Worm (Caenorhabditis elegans) whole organism, L1 larva: Measurements from ENCODE around the gene htp-1.

Experiments
- ceh-8 ChIP-seq: fragments of 200-800 bp; sonication (Bioruptor generic); optimal IDR thresholded peaks from 2 replicates; lab custom pipeline; 2018; ENCODE audit warnings: mild to moderate bottlenecking, missing genetic modification characterization, moderate library complexity, missing compliant biosample characterization
- efl-3 ChIP-seq: fragments of 200-800 bp; sonication (Bioruptor generic); optimal IDR thresholded peaks from 2 replicates; lab custom pipeline; 2018; ENCODE audit warnings: mild to moderate bottlenecking, missing genetic modification characterization, missing compliant biosample characterization
- egl-13 ChIP-seq: sonication (generic microtip); optimal IDR thresholded peaks from 2 replicates; lab custom pipeline; 2016; ENCODE audit warnings: missing genotype, missing genetic modification reagents, missing genetic modification characterization, missing compliant biosample characterization
- grh-1 ChIP-seq: fragments of 200-800 bp; sonication (Bioruptor generic); IDR thresholded peaks from 2 replicates; pipeline ENCODE4 v1.3.6; 2022; ENCODE audit warnings: missing genetic modification reagents, missing genetic modification characterization, missing compliant biosample characterization
- mdl-1 ChIP-seq, 2 experiments: fragments of 150-350 bp; optimal IDR thresholded peaks; 2 replicates each; lab custom pipeline; 2014 to 2017; ENCODE audit warnings: missing biosample characterization in 2 of 2, missing genetic modification characterization in 2 of 2, inconsistent platforms in 1 of 2
- nhr-90 ChIP-seq: sonication (generic microtip); optimal IDR thresholded peaks from 2 replicates; lab custom pipeline; 2016; ENCODE audit warnings: mild to moderate bottlenecking, missing genetic modification characterization, missing compliant biosample characterization; ENCODE audit not compliant: poor library complexity
- swsn-7 ChIP-seq: sonication (generic microtip); optimal IDR thresholded peaks from 2 replicates; lab custom pipeline; 2016; ENCODE audit warnings: missing genetic modification characterization, missing compliant biosample characterization
- vab-15 ChIP-seq: sonication (generic microtip); optimal IDR thresholded peaks from 2 replicates; lab custom pipeline; 2017; ENCODE audit warnings: missing genotype, mild to moderate bottlenecking, missing genetic modification characterization, missing compliant biosample characterization

htp-1 gene

DNA sequence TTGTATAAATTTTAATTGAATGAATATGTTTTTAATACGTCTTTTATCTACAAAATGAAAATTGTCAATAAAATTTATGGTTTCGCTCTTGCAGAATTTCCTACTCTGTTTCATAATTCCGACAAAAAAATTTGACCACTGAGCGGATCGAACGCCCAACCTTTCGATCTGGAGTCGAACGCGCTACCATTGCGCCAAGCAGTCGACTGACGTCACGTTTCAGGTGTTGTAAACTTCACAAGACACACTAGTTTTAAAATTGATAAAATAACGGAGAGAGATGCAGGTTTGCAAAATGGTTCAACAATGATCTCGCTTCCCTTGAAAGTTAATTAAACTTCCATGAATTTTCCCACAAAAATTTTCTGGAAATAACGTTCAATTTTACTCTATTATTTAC, 47.2 kb downstream of the htp-1 start (continued):
- TF ChIP-seq efl-3 (GFP tag; lab: Kevin White, UChicago) (no peak), mdl-1 (tag; optimal IDR thresholded peaks at IDR 0.05; lab: Kevin White, UChicago) (no peak), vab-15 (tag; lab: Kevin White, UChicago) (no peak), swsn-7 (tag; lab: Kevin White, UChicago) (no peak), egl-13 (tag; lab: Kevin White, UChicago) (no peak), grh-1 (GFP tag; lab: Robert Waterston, UW) (no peak), ceh-8 (GFP tag; lab: Kevin White, UChicago) (no peak), nhr-90 (peak; percentile 52)
